Fruit fly (Drosophila melanogaster): ENCODE measurements around the gene CG34250.

CG34250 gene

dm6 chr3L:17461369-17462012 lies 14.5 kb upstream of the CG34250 start (continued):
- no peak for TF ChIP-seq nmo (GFP tag; optimal IDR thresholded peaks at IDR 0.05)
- no peak for TF ChIP-seq tna (GFP tag; IDR thresholded peaks at IDR 0.05; ENCODE audit: partially characterized antibody)
- TF ChIP-seq CG2120 (GFP tag; optimal IDR thresholded peaks at IDR 0.05), result no peak
- peak; percentile 20 for TF ChIP-seq ATbp (GFP tag; optimal IDR thresholded peaks at IDR 0.05)
- TF ChIP-seq Rfx (GFP tag; IDR thresholded peaks at IDR 0.05), result peak; percentile 48
- TF ChIP-seq Nf-YB (GFP tag; optimal IDR thresholded peaks at IDR 0.05), result no peak
- no peak for TF ChIP-seq Fer3 (tag; optimal IDR thresholded peaks at IDR 0.05)
- no peak for TF ChIP-seq Bdp1 (GFP tag; optimal IDR thresholded peaks at IDR 0.05)
- 0 out of 2 replicates have a peak, but pooled peaks have one; percentile 19 for TF ChIP-seq CG6689 (GFP tag; IDR thresholded peaks at IDR 0.05)
- 0 out of 2 replicates have a peak, but pooled peaks have one; percentile 34 for TF ChIP-seq HLH3B (GFP tag; IDR thresholded peaks at IDR 0.05)
- TF ChIP-seq eve (GFP tag; optimal IDR thresholded peaks at IDR 0.05), result no peak
- TF ChIP-seq CG13287 (GFP tag; IDR thresholded peaks at IDR 0.05; ENCODE audit: partially characterized antibody), result no peak
- no peak for TF ChIP-seq TFAM (GFP tag; optimal IDR thresholded peaks at IDR 0.05)
- TF ChIP-seq CG15269 (tag; optimal IDR thresholded peaks at IDR 0.05), result no peak
- no peak for TF ChIP-seq croc (GFP tag; conservative IDR thresholded peaks at IDR 0.05)
- TF ChIP-seq CG8359 (GFP tag; optimal IDR thresholded peaks at IDR 0.05; ENCODE audit: borderline replicate concordance), result no peak
- no peak for TF ChIP-seq ems (GFP tag; optimal IDR thresholded peaks at IDR 0.05)
- TF ChIP-seq lmd (GFP tag; IDR thresholded peaks at IDR 0.05), result peak; percentile 11; the same call in 1 of the 2 replicates
- TF ChIP-seq CG18619 (GFP tag; optimal IDR thresholded peaks at IDR 0.05), result no peak
- peak; percentile 12 for TF ChIP-seq gem (tag; optimal IDR thresholded peaks at IDR 0.05)
- no peak for TF ChIP-seq Poxn (GFP tag; IDR thresholded peaks at IDR 0.05)
- TF ChIP-seq MBD-R2 (GFP tag; IDR thresholded peaks at IDR 0.05), result peak; percentile 12; the same call in 1 of the 2 replicates
- no peak for TF ChIP-seq mirr (GFP tag; optimal IDR thresholded peaks at IDR 0.05)
- no peak for TF ChIP-seq trem (tag; optimal IDR thresholded peaks at IDR 0.05)

DNA sequence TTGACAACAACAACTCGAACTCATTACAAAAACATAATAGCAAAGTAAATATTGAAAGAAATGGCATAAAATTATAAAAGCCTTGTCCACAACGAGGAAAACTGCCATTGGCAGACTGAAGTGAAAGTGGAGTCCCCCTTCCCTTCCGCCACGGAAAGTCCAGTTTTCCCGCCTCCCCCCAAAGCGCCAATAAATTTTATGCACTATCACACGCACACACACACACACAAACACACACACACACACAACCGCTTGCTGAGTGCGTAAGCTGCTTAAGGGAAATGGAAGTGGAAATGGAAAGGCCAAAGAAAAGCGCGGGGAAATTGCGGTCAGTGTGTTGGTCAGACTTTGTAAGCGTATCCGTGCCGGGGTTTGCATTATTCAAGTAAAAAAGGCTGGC lies 13.5 kb upstream of the CG34250 start:
- TF ChIP-seq mam (GFP tag; optimal IDR thresholded peaks at IDR 0.05) (no peak), Rfx (GFP tag; IDR thresholded peaks at IDR 0.05) (no peak), abd-A (tag; optimal IDR thresholded peaks at IDR 0.05) (peak; percentile 57), cg (GFP tag; optimal IDR thresholded peaks at IDR 0.05) (peak; percentile 43), Med (GFP tag) (peak; percentile 55), CG32532 (GFP tag; IDR thresholded peaks at IDR 0.05) (no peak), crol (GFP tag; IDR thresholded peaks at IDR 0.05) (0 out of 2 replicates have a peak, but pooled peaks have one; percentile 14), oc (tag; optimal IDR thresholded peaks at IDR 0.05) (peak; percentile 15)

DNA sequence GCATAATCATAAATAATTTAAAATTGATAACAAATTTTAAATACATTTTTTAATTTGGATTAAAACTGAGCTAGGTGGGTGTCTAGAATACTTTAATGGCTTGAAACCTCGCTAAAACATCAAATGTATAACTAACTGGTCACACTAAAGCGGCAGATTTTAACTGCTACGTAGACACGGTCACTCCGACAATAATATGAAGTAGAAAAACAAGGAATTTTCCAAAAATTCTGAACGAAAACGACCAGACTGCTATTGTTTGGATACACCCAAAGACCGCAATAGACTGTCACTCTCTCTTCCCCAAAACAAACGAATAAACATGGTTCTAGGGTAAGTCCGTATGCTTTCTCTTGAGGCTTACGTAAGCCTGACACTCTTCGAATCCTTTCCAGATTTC lies 10.2 kb upstream of the CG34250 start, which contains the start of gene QIL1:
TSS of gene QIL1 (plus strand) at position 142 of the 400 bp plus-strand sequence.
- peak; percentile 41 for TF ChIP-seq BEAF-32 (GFP tag; optimal IDR thresholded peaks at IDR 0.05)
- TF ChIP-seq CG14014 (GFP tag; IDR thresholded peaks at IDR 0.05), result no peak
- TF ChIP-seq CkIIα-i1 (GFP tag; IDR thresholded peaks at IDR 0.05), result no peak
- TF ChIP-seq CG17361 (GFP tag; IDR thresholded peaks at IDR 0.05), result 0 out of 3 replicates have a peak, but pooled peaks have one; percentile 33
- no peak for TF ChIP-seq CG15696 (tag; optimal IDR thresholded peaks at IDR 0.05)
- no peak for TF ChIP-seq corto (GFP tag; optimal IDR thresholded peaks at IDR 0.05)
- no peak for TF ChIP-seq CG12071 (GFP tag; optimal IDR thresholded peaks at IDR 0.05)
- no peak for TF ChIP-seq nom (GFP tag; optimal IDR thresholded peaks at IDR 0.05)
- no peak for TF ChIP-seq CG18476 (GFP tag; optimal IDR thresholded peaks at IDR 0.05)
- TF ChIP-seq CG11456 (GFP tag; IDR thresholded peaks at IDR 0.05), result no peak
- TF ChIP-seq zfh1 (GFP tag; IDR thresholded peaks at IDR 0.05), result no peak
- TF ChIP-seq ham (GFP tag; IDR thresholded peaks at IDR 0.05), result no peak
- TF ChIP-seq Ravus (GFP tag; IDR thresholded peaks at IDR 0.05), result no peak
- TF ChIP-seq unc-4 (GFP tag; IDR thresholded peaks at IDR 0.05; ENCODE audit: partially characterized antibody), result no peak
- TF ChIP-seq CG10959 (GFP tag; IDR thresholded peaks at IDR 0.05), result no peak
- TF ChIP-seq CG6813 (GFP tag; optimal IDR thresholded peaks at IDR 0.05), result no peak
- TF ChIP-seq CoRest (tag; optimal IDR thresholded peaks at IDR 0.05), result peak; percentile 42
- TF ChIP-seq ems (GFP tag; optimal IDR thresholded peaks at IDR 0.05), result no peak
